Fruit fly (Drosophila melanogaster) whole organism, embryonic: ENCODE data around the gene Cpr65Aw.

Source experiments
- CG17829 ChIP-seq: fragments of 200-800 bp; optimal IDR thresholded peaks from 2 replicates; lab custom pipeline; 2019; ENCODE audit warnings: missing biosample characterization, mild to moderate bottlenecking, missing genetic modification characterization, moderate library complexity
- Deaf1 ChIP-seq: fragments of 200-800 bp; optimal IDR thresholded peaks from 3 replicates; lab custom pipeline; 2019; ENCODE audit warnings: missing biosample characterization, mild to moderate bottlenecking, missing genetic modification characterization, moderate library complexity
- Dek ChIP-seq: fragments of 200-800 bp; sonication (Bioruptor generic); optimal IDR thresholded peaks from 3 replicates; lab custom pipeline; 2019; ENCODE audit warnings: missing biosample characterization, mild to moderate bottlenecking, missing genetic modification characterization, moderate library complexity
- Hr39 ChIP-seq: fragments of >200 bp; optimal IDR thresholded peaks from 2 replicates; lab custom pipeline; 2017

- TF ChIP-seq Dek = no peak
- TF ChIP-seq Hr39 (lab: Kevin White, UChicago) = no peak
- TF ChIP-seq Deaf1 (tag; lab: Kevin White, UChicago) = no peak
- no peak for TF ChIP-seq CG17829 (tag; lab: Kevin White, UChicago)
Observed at dm6 chr3L:6152531-6152930, 10.3 kb upstream of the Cpr65Aw start, which contains the start of gene Acp65Aa.
